Worm (Caenorhabditis elegans): ENCODE measurements around the gene mig-22.

DNA sequence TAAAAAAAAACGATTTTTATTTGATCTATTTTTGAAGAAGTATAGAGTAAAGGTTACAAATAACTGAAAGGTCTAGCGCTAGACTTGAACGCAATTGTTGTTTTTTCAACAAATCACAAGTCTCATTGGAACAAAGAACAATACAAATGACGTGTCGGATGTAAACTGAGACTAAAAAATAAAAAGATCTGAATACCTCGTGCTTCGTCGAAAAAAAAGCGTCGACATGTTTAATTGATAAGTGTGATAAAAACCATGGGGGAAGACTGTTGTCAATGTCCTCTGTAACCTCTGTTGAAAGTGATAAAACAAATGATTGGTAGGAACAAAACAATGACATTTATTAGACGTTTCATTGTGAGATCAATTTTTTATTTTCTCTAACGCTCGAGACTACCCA is 15.6 kb upstream of the mig-22 start:
- TF ChIP-seq elt-3 (tag; optimal IDR thresholded peaks at IDR 0.05) (no peak), ces-1 (GFP tag; optimal IDR thresholded peaks at IDR 0.05) (no peak), mep-1 (tag; optimal IDR thresholded peaks at IDR 0.05) (no peak), elt-1 (tag; optimal IDR thresholded peaks at IDR 0.05; ENCODE audit: borderline replicate concordance, insufficient read depth) (no peak), snpc-4 (tag; optimal IDR thresholded peaks at IDR 0.05) (no peak), nhr-76 (tag; optimal IDR thresholded peaks at IDR 0.05) (no peak), lin-13 (tag; optimal IDR thresholded peaks at IDR 0.05) (no peak), ztf-11 (tag; optimal IDR thresholded peaks at IDR 0.05) (no peak), unc-62 (GFP tag; optimal IDR thresholded peaks at IDR 0.05) (no peak)

All from whole organism, mixed stage, embryonic.